Fruit fly (Drosophila melanogaster) whole organism, embryonic: ENCODE data around the gene CG43813.

ENCODE experiments used
- Abd-B ChIP-seq: fragments of 200-800 bp; sonication (Bioruptor generic); optimal IDR thresholded peaks from 2 replicates; lab custom pipeline; 2018; ENCODE audit warnings: missing biosample characterization, mild to moderate bottlenecking, missing genetic modification characterization, moderate library complexity
- CG10366 ChIP-seq: fragments of 200-800 bp; sonication (Bioruptor generic); IDR thresholded peaks from 2 replicates; pipeline ENCODE4 v1.3.6; 2022; ENCODE audit warnings: missing biosample characterization, missing genetic modification characterization
- CG10462 ChIP-seq: fragments of 200-800 bp; sonication (Bioruptor generic); optimal IDR thresholded peaks from 2 replicates; lab custom pipeline; 2016; ENCODE audit warnings: missing biosample characterization, missing genetic modification characterization
- CG10565 ChIP-seq: fragments of 200-800 bp; sonication (Bioruptor generic); optimal IDR thresholded peaks from 3 replicates; lab custom pipeline; 2016; ENCODE audit warnings: missing biosample characterization, mild to moderate bottlenecking, missing genetic modification characterization
- CG10979 ChIP-seq: fragments of 200-800 bp; sonication (Bioruptor generic); optimal IDR thresholded peaks from 2 replicates; lab custom pipeline; 2018; ENCODE audit warnings: missing biosample characterization, mild to moderate bottlenecking, missing genetic modification characterization, moderate library complexity
- CG11560 ChIP-seq: fragments of 200-800 bp; sonication (Bioruptor generic); IDR thresholded peaks from 3 replicates; pipeline ENCODE4 v1.3.6; 2022; ENCODE audit warnings: missing biosample characterization, missing genetic modification characterization
- CG11696 ChIP-seq: fragments of 200-800 bp; sonication (Bioruptor generic); IDR thresholded peaks from 2 replicates; pipeline ENCODE4 v1.3.6; 2022; ENCODE audit warnings: missing biosample characterization, missing genetic modification characterization
- CG12104 ChIP-seq: fragments of 200-800 bp; sonication (Bioruptor generic); optimal IDR thresholded peaks from 3 replicates; lab custom pipeline; 2016; ENCODE audit warnings: missing biosample characterization, missing genetic modification characterization
- CG12299 ChIP-seq: fragments of 200-800 bp; sonication (Bioruptor generic); optimal IDR thresholded peaks from 2 replicates; lab custom pipeline; 2018; ENCODE audit warnings: missing biosample characterization, mild to moderate bottlenecking, missing genetic modification characterization
- CG14014 ChIP-seq: fragments of 200-800 bp; sonication (Bioruptor generic); IDR thresholded peaks from 2 replicates; pipeline ENCODE4 v1.3.6; 2022; ENCODE audit warnings: missing biosample characterization, missing genetic modification characterization
- CG15073 ChIP-seq: fragments of 200-800 bp; sonication (Bioruptor generic); optimal IDR thresholded peaks from 2 replicates; lab custom pipeline; 2016; ENCODE audit warnings: missing biosample characterization, missing genetic modification characterization
- CG16813 ChIP-seq: fragments of 200-800 bp; sonication (Bioruptor generic); IDR thresholded peaks from 3 replicates; pipeline ENCODE4 v1.3.6; 2022; ENCODE audit warnings: missing biosample characterization, missing genetic modification characterization; ENCODE audit not compliant: partially characterized antibody
- CG17186 ChIP-seq: fragments of 200-800 bp; sonication (Bioruptor generic); optimal IDR thresholded peaks from 3 replicates; lab custom pipeline; 2017; ENCODE audit warnings: missing biosample characterization, missing genetic modification reagents, missing genetic modification characterization
- CG32532 ChIP-seq: fragments of 200-800 bp; sonication (Bioruptor generic); IDR thresholded peaks from 2 replicates; pipeline ENCODE4 v1.3.6; 2022; ENCODE audit warnings: missing biosample characterization, missing genetic modification characterization
- CG3726 ChIP-seq: fragments of 200-800 bp; sonication (Bioruptor generic); IDR thresholded peaks from 3 replicates; pipeline ENCODE4, ENCODE4 v1.3.6; 2022; ENCODE audit warnings: missing biosample characterization, missing genetic modification characterization
- CG8281 ChIP-seq: fragments of 200-800 bp; sonication (Bioruptor generic); optimal IDR thresholded peaks from 2 replicates; lab custom pipeline; 2018; ENCODE audit warnings: missing biosample characterization, mild to moderate bottlenecking, missing genetic modification characterization, moderate library complexity
- CG8765 ChIP-seq: fragments of 200-800 bp; sonication (Bioruptor generic); IDR thresholded peaks from 2 replicates; pipeline ENCODE4 v1.3.6; 2022; ENCODE audit warnings: missing biosample characterization, missing genetic modification characterization
- CG8924 ChIP-seq: fragments of 200-800 bp; optimal IDR thresholded peaks from 3 replicates; lab custom pipeline; 2019; ENCODE audit warnings: missing biosample characterization, mild to moderate bottlenecking, missing genetic modification characterization, moderate library complexity
- CG8944 ChIP-seq: fragments of 200-800 bp; sonication (Bioruptor generic); optimal IDR thresholded peaks from 3 replicates; lab custom pipeline; 2016; ENCODE audit warnings: missing biosample characterization, missing genetic modification characterization
- CkIIα-i1 ChIP-seq: fragments of 200-800 bp; sonication (Bioruptor generic); IDR thresholded peaks from 2 replicates; pipeline ENCODE4 v1.3.6; 2022; ENCODE audit warnings: missing biosample characterization, missing genetic modification characterization
- Dek ChIP-seq: fragments of 200-800 bp; sonication (Bioruptor generic); optimal IDR thresholded peaks from 3 replicates; lab custom pipeline; 2019; ENCODE audit warnings: missing biosample characterization, mild to moderate bottlenecking, missing genetic modification characterization, moderate library complexity
- Doc3 ChIP-seq: fragments of 200-800 bp; sonication (Bioruptor generic); IDR thresholded peaks from 3 replicates; pipeline ENCODE4 v1.3.6; 2022; ENCODE audit warnings: missing biosample characterization, missing genetic modification characterization; ENCODE audit not compliant: partially characterized antibody
- Ets65A ChIP-seq: fragments of 200-800 bp; sonication (Bioruptor generic); peaks from one replicate; lab custom pipeline; 2016; ENCODE audit warnings: missing biosample characterization, missing genetic modification characterization
- HLH3B ChIP-seq: fragments of 200-800 bp; sonication (Bioruptor generic); IDR thresholded peaks from 2 replicates; pipeline ENCODE4 v1.3.6; 2022; ENCODE audit warnings: missing biosample characterization, missing genetic modification characterization
- MESR4 ChIP-seq: fragments of 200-800 bp; sonication (Bioruptor generic); optimal IDR thresholded peaks from 2 replicates; lab custom pipeline; 2018; ENCODE audit warnings: missing biosample characterization, mild to moderate bottlenecking, missing genetic modification characterization, moderate library complexity
- NFAT ChIP-seq: fragments of 200-800 bp; sonication (Bioruptor generic); IDR thresholded peaks from 2 replicates; pipeline ENCODE4 v1.3.6; 2022; ENCODE audit warnings: missing biosample characterization, missing genetic modification characterization
- Nf-YC ChIP-seq: fragments of 200-800 bp; optimal IDR thresholded peaks from 3 replicates; lab custom pipeline; 2019; ENCODE audit warnings: missing biosample characterization, mild to moderate bottlenecking, missing genetic modification characterization, moderate library complexity
- Oli ChIP-seq: fragments of 200-800 bp; sonication (Bioruptor generic); optimal IDR thresholded peaks from 2 replicates; lab custom pipeline; 2018; ENCODE audit warnings: missing biosample characterization, mild to moderate bottlenecking, missing genetic modification characterization, moderate library complexity
- Ptx1 ChIP-seq: fragments of 200-800 bp; sonication (Bioruptor generic); IDR thresholded peaks from 2 replicates; pipeline ENCODE4 v1.3.6; 2022; ENCODE audit warnings: missing biosample characterization, missing genetic modification characterization
- Ravus ChIP-seq: fragments of 200-800 bp; sonication (Bioruptor generic); IDR thresholded peaks from 2 replicates; pipeline ENCODE4 v1.3.6; 2022; ENCODE audit warnings: missing biosample characterization, missing genetic modification characterization
- Rfx ChIP-seq: fragments of 200-800 bp; sonication (Bioruptor generic); IDR thresholded peaks from 2 replicates; pipeline ENCODE4 v1.3.6; 2022; ENCODE audit warnings: missing biosample characterization, missing genetic modification characterization
- Spps ChIP-seq: fragments of 200-800 bp; sonication (Bioruptor generic); optimal IDR thresholded peaks from 2 replicates; lab custom pipeline; 2018; ENCODE audit warnings: missing biosample characterization, mild to moderate bottlenecking, missing genetic modification characterization
- bab2 ChIP-seq: fragments of 200-800 bp; sonication (Bioruptor generic); optimal IDR thresholded peaks from 2 replicates; lab custom pipeline; 2016; ENCODE audit warnings: missing biosample characterization, missing genetic modification characterization
- btn ChIP-seq: fragments of 200-800 bp; sonication (Bioruptor generic); optimal IDR thresholded peaks from 2 replicates; lab custom pipeline; 2016; ENCODE audit warnings: missing biosample characterization, missing genetic modification characterization
- crol ChIP-seq: fragments of 200-800 bp; sonication (Bioruptor generic); IDR thresholded peaks from 2 replicates; pipeline ENCODE4 v1.3.6; 2022; ENCODE audit warnings: missing biosample characterization, missing genetic modification characterization
- crp ChIP-seq, 2 experiments: fragments of 200-800 bp; sonication (Bioruptor generic); optimal IDR thresholded peaks; 2 replicates in 1 of 2; 3 replicates in 1 of 2; lab custom pipeline; 2017; ENCODE audit warnings: missing biosample characterization in 2 of 2, missing genetic modification characterization in 2 of 2, mild to moderate bottlenecking in 1 of 2, moderate library complexity in 1 of 2
- dati ChIP-seq: fragments of 200-800 bp; sonication (Bioruptor generic); IDR thresholded peaks from 2 replicates; pipeline ENCODE4 v1.3.6; 2022; ENCODE audit warnings: missing biosample characterization, missing genetic modification characterization
- dmrt99B ChIP-seq: fragments of 200-800 bp; sonication (Bioruptor generic); optimal IDR thresholded peaks from 2 replicates; lab custom pipeline; 2018; ENCODE audit warnings: missing biosample characterization, mild to moderate bottlenecking, missing genetic modification characterization, moderate library complexity
- esg ChIP-seq: fragments of 200-800 bp; sonication (Bioruptor generic); conservative IDR thresholded peaks from 2 replicates; pipeline ENCODE4 v1.3.6; 2022; ENCODE audit warnings: missing biosample characterization, missing genetic modification characterization
- gfzf ChIP-seq: fragments of 200-800 bp; sonication (Bioruptor generic); optimal IDR thresholded peaks from 2 replicates; lab custom pipeline; 2016; ENCODE audit warnings: missing biosample characterization, mild to moderate bottlenecking, missing genetic modification characterization, moderate library complexity
- jing ChIP-seq: fragments of 200-800 bp; sonication (Bioruptor generic); optimal IDR thresholded peaks from 2 replicates; lab custom pipeline; 2018; ENCODE audit warnings: missing biosample characterization, mild to moderate bottlenecking, missing genetic modification characterization
- lmd ChIP-seq: fragments of 200-800 bp; sonication (Bioruptor generic); IDR thresholded peaks from 2 replicates; pipeline ENCODE4 v1.3.6; 2022; ENCODE audit warnings: missing biosample characterization, missing genetic modification characterization
- nmo ChIP-seq: fragments of 200-800 bp; sonication (Bioruptor generic); optimal IDR thresholded peaks from 2 replicates; lab custom pipeline; 2018; ENCODE audit warnings: missing biosample characterization, mild to moderate bottlenecking, missing genetic modification characterization, moderate library complexity
- pnt ChIP-seq: fragments of 200-800 bp; sonication (Bioruptor generic); optimal IDR thresholded peaks from 3 replicates; lab custom pipeline; 2016; ENCODE audit warnings: missing biosample characterization, missing genetic modification characterization
- ro ChIP-seq: fragments of 200-800 bp; sonication (Bioruptor generic); IDR thresholded peaks from 2 replicates; pipeline ENCODE4 v1.3.6; 2022; ENCODE audit warnings: missing biosample characterization, missing genetic modification characterization
- row ChIP-seq: fragments of 200-800 bp; sonication (Bioruptor generic); IDR thresholded peaks from 3 replicates; pipeline ENCODE4 v1.3.6; 2022; ENCODE audit warnings: missing biosample characterization, missing genetic modification characterization
- sens ChIP-seq: fragments of 200-800 bp; sonication (Bioruptor generic); peaks from one replicate; lab custom pipeline; 2016; ENCODE audit warnings: missing biosample characterization, missing genetic modification characterization
- slp2 ChIP-seq: fragments of 200-800 bp; sonication (Bioruptor generic); optimal IDR thresholded peaks from 2 replicates; lab custom pipeline; 2016; ENCODE audit warnings: missing biosample characterization, missing genetic modification characterization
- trem ChIP-seq: fragments of 200-800 bp; optimal IDR thresholded peaks from 3 replicates; lab custom pipeline; 2019; ENCODE audit warnings: missing biosample characterization, mild to moderate bottlenecking, missing genetic modification characterization, moderate library complexity
- wek ChIP-seq: fragments of 200-800 bp; sonication (Bioruptor generic); optimal IDR thresholded peaks from 3 replicates; lab custom pipeline; 2018; ENCODE audit warnings: missing biosample characterization, mild to moderate bottlenecking, missing genetic modification characterization, moderate library complexity
- zf30C ChIP-seq: fragments of 200-800 bp; sonication (Bioruptor generic); optimal IDR thresholded peaks from 3 replicates; lab custom pipeline; 2018; ENCODE audit warnings: missing biosample characterization, mild to moderate bottlenecking, missing genetic modification characterization
- zfh1 ChIP-seq: fragments of 200-800 bp; sonication (Bioruptor generic); IDR thresholded peaks from 3 replicates; pipeline ENCODE4 v1.3.6; 2022; ENCODE audit warnings: missing biosample characterization, missing genetic modification characterization

The CG43813 gene

DNA sequence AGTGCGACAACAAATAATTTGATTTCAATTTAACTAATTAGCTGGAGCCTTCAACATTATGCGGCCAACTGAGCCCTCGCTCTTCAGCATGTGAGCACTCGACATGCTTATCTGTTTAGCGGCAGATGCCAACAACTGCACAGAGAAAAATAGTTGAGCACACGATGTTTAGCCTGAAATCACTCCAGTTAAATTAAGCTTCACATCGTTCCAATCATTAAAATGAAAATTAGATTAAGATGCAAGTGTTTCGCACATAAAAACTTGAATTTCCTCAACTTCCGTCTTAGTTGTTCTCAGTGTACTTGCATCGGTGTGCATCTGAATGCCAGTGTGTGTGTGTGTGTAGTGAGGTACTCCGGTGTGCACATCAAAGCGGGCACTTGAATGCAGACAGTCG lies 6.8 kb upstream of the CG43813 start (continued):
- peak; percentile 27; the same call in 1 of the 2 replicates for TF ChIP-seq CG32532
- TF ChIP-seq CG16813 (GFP tag; lab: Robert Waterston, UW), result no peak
- TF ChIP-seq jing (GFP tag; lab: Kevin White, UChicago), result no peak
- TF ChIP-seq CG10366, result no peak; the same call in 1 of the 2 replicates
- peak; percentile 36 for TF ChIP-seq pnt
- TF ChIP-seq crp (GFP tag; optimal IDR thresholded peaks at IDR 0.05; lab: Kevin White, UChicago), result no peak
- no peak for TF ChIP-seq CG12104 (GFP tag; lab: Kevin White, UChicago)
- TF ChIP-seq CG17186 (GFP tag; lab: Kevin White, UChicago), result no peak
- no peak for TF ChIP-seq Nf-YC (tag; lab: Kevin White, UChicago)
- no peak for TF ChIP-seq trem (tag; lab: Kevin White, UChicago)
- TF ChIP-seq wek, result no peak
- 0 out of 2 replicates have a peak, but pooled peaks have one; percentile 37 for TF ChIP-seq crol
- no peak for TF ChIP-seq gfzf (GFP tag; lab: Kevin White, UChicago)
- no peak for TF ChIP-seq dati (GFP tag; lab: Robert Waterston, UW)
- TF ChIP-seq CG10979 (tag; lab: Kevin White, UChicago), result peak; percentile 78
- TF ChIP-seq CG8944 (GFP tag; lab: Kevin White, UChicago), result peak; percentile 51
- no peak for TF ChIP-seq Doc3 (GFP tag; lab: Robert Waterston, UW)
- TF ChIP-seq zfh1 (GFP tag; lab: Robert Waterston, UW), result peak; percentile 90
- TF ChIP-seq MESR4 (GFP tag; lab: Kevin White, UChicago), result no peak
- no peak for TF ChIP-seq Dek
- no peak for TF ChIP-seq Ravus (GFP tag; lab: Robert Waterston, UW)
- peak; percentile 48 for TF ChIP-seq Ptx1 (GFP tag; lab: Robert Waterston, UW)
- no peak for TF ChIP-seq CG15073 (GFP tag; lab: Kevin White, UChicago)
- TF ChIP-seq nmo (GFP tag; lab: Kevin White, UChicago), result peak; percentile 44
- TF ChIP-seq bab2 (GFP tag; lab: Kevin White, UChicago), result peak; percentile 24
- TF ChIP-seq NFAT (GFP tag; lab: Robert Waterston, UW), result no peak
- peak; percentile 34 for TF ChIP-seq slp2 (GFP tag; lab: Kevin White, UChicago)
- no peak for TF ChIP-seq CG12299 (tag; lab: Kevin White, UChicago)
- TF ChIP-seq Spps (tag; lab: Kevin White, UChicago), result no peak
- no peak for TF ChIP-seq esg (GFP tag; lab: Robert Waterston, UW)
- TF ChIP-seq Abd-B (GFP tag; lab: Kevin White, UChicago), result peak; percentile 14
- TF ChIP-seq CG14014, result no peak
- peak; percentile 70 for TF ChIP-seq CG8924 (tag; lab: Kevin White, UChicago)
- peak; percentile 75 for TF ChIP-seq row (GFP tag; lab: Robert Waterston, UW)
- TF ChIP-seq CkIIα-i1, result no peak
- peak; percentile 49 for TF ChIP-seq dmrt99B (tag; lab: Kevin White, UChicago)
- TF ChIP-seq CG11696 (GFP tag; lab: Robert Waterston, UW), result no peak
- TF ChIP-seq CG3726 (GFP tag; lab: Robert Waterston, UW), result no peak
- TF ChIP-seq CG10565 (GFP tag; lab: Kevin White, UChicago), result no peak
- TF ChIP-seq sens, result peak; percentile 96
- TF ChIP-seq CG8281 (tag; lab: Kevin White, UChicago), result no peak
- peak; percentile 36 for TF ChIP-seq btn (GFP tag; lab: Kevin White, UChicago)
- peak; percentile 44; the same call in 1 of the 2 replicates for TF ChIP-seq lmd
- TF ChIP-seq CG8765 (GFP tag; lab: Robert Waterston, UW), result peak; percentile 48; the same call in 1 of the 2 replicates
- TF ChIP-seq CG10462, result peak; percentile 34
- peak; percentile 52 for TF ChIP-seq Oli (tag; lab: Kevin White, UChicago)
- peak; percentile 47; the same call in 1 of the 2 replicates for TF ChIP-seq HLH3B (GFP tag; lab: Robert Waterston, UW)
- TF ChIP-seq zf30C, result peak; percentile 64
- no peak for TF ChIP-seq CG11560
- peak; percentile 72 for TF ChIP-seq Ets65A (GFP tag; lab: Kevin White, UChicago)
- TF ChIP-seq ro (GFP tag; lab: Robert Waterston, UW), result no peak; the same call in 1 of the 2 replicates
- no peak for TF ChIP-seq Rfx (GFP tag; lab: Robert Waterston, UW)
